Fruit fly (Drosophila melanogaster): ENCODE data around the gene Mf.

DNA sequence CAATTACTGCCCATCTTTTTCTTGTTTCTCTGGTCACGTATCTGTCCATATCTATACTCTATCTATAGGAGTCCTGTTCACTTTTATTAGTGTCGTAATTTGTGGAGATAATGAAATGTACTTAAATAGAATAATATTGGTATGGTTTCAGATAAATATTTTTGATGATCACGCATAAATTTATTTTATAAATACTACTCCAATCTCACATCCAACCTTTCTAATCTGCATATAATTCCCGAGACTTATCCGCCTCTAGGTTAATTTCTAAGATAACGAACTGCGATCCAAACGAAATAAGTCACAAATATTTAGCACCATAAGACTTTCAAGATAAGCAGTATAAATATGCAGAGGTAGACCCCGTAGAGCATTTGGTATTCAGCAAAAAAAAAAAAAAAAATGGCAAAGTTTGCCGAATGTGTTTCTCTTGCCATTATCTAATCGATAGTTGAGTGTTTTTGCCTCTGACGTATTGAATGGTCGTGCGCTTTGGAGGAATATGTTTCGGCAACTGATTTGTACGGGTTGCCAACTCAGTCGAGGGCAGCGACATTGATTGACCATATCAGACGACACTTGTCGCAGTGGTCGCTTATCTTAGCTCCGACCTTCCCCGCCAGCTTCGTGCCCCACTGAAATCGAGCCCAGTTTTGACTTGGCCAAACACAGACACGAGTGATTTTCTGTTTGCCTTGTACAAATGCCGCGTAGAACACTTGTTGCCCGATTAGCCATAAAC lies 16.9 kb upstream of the Mf start:
- TF ChIP-seq CG6276 (GFP tag; optimal IDR thresholded peaks at IDR 0.05) (no peak), acj6 (GFP tag; optimal IDR thresholded peaks at IDR 0.05) (no peak), pdm3 (GFP tag; optimal IDR thresholded peaks at IDR 0.05) (no peak), Eip75B (GFP tag; optimal IDR thresholded peaks at IDR 0.05) (no peak)
